Worm (Caenorhabditis elegans) whole organism, L1 larva: ENCODE results near the gene cul-4.

Experiments
- aly-2 ChIP-seq: fragments of 150-350 bp; optimal IDR thresholded peaks from 2 replicates; lab custom pipeline; 2014; ENCODE audit warnings: missing biosample characterization, missing genetic modification characterization
- ceh-82 ChIP-seq, 3 experiments: fragments of 150-350 bp in 1 of 3; sonication (generic microtip) in 2 of 3; optimal IDR thresholded peaks; 2 replicates each; lab custom pipeline; 2014 to 2017; ENCODE audit warnings: missing biosample characterization in 3 of 3, missing genetic modification characterization in 3 of 3
- fos-1 ChIP-seq: fragments of 150-350 bp; optimal IDR thresholded peaks from 2 replicates; lab custom pipeline; 2014; ENCODE audit warnings: missing biosample characterization, missing genetic modification characterization
- lin-35 ChIP-seq, 2 experiments: fragments of 150-350 bp; optimal IDR thresholded peaks; 2 replicates each; lab custom pipeline; 2014; ENCODE audit warnings: missing biosample characterization in 2 of 2, missing genetic modification characterization in 2 of 2, missing genetic modification reagents in 2 of 2

ce11 chrII:7331224-7331623 lies 29.3 kb downstream of the cul-4 start, which contains the start of gene npax-1:
- TF ChIP-seq fos-1 (tag; lab: Kevin White, UChicago), result no peak
- TF ChIP-seq ceh-82 (tag; optimal IDR thresholded peaks at IDR 0.05; lab: Kevin White, UChicago), result no peak
- TF ChIP-seq lin-35 (GFP tag; optimal IDR thresholded peaks at IDR 0.05; lab: Kevin White, UChicago), result no peak
- no peak for TF ChIP-seq aly-2 (tag; lab: Kevin White, UChicago)
